Worm (Caenorhabditis elegans) whole organism, L1 larva: ENCODE results near the gene D1086.12.

Experiments used
- ama-1 ChIP-seq: fragments of 150-350 bp; optimal IDR thresholded peaks from 2 replicates; lab custom pipeline; 2014
- ceh-82 ChIP-seq, 3 experiments: fragments of 150-350 bp in 1 of 3; sonication (generic microtip) in 2 of 3; optimal IDR thresholded peaks; 2 replicates each; lab custom pipeline; 2014 to 2017; ENCODE audit warnings: missing biosample characterization in 3 of 3, missing genetic modification characterization in 3 of 3
- elt-2 ChIP-seq: sonication (generic microtip); optimal IDR thresholded peaks from 2 replicates; lab custom pipeline; 2016; ENCODE audit warnings: missing genetic modification characterization, mild to moderate bottlenecking, inconsistent platforms, missing compliant biosample characterization, missing genetic modification reagents
- lin-15B ChIP-seq: fragments of 150-350 bp; sonication (generic microtip); optimal IDR thresholded peaks from 3 replicates; lab custom pipeline; 2014; ENCODE audit warnings: missing biosample characterization, missing genetic modification characterization
- lsy-2 ChIP-seq, 2 experiments: fragments of 150-350 bp; optimal IDR thresholded peaks; 2 replicates each; lab custom pipeline; 2014; ENCODE audit warnings: missing biosample characterization in 2 of 2, missing genetic modification characterization in 2 of 2
- nhr-28 ChIP-seq: fragments of 150-350 bp; optimal IDR thresholded peaks from 2 replicates; lab custom pipeline; 2014; ENCODE audit warnings: missing biosample characterization, missing genetic modification characterization
- sptf-1 ChIP-seq: fragments of 150-350 bp; optimal IDR thresholded peaks from 2 replicates; lab custom pipeline; 2014; ENCODE audit warnings: missing biosample characterization, missing genetic modification characterization
- tbx-2 ChIP-seq: sonication (generic microtip); optimal IDR thresholded peaks from 2 replicates; lab custom pipeline; 2016; ENCODE audit warnings: missing genetic modification characterization, missing compliant biosample characterization
- unc-86 ChIP-seq: sonication (generic microtip); optimal IDR thresholded peaks from 2 replicates; lab custom pipeline; 2016; ENCODE audit warnings: missing genetic modification characterization, missing compliant biosample characterization
- unc-98 ChIP-seq: fragments of 200-800 bp; sonication (Bioruptor generic); IDR thresholded peaks from 2 replicates; pipeline ENCODE4 v1.3.6; 2022; ENCODE audit warnings: missing genetic modification characterization, missing compliant biosample characterization
- vab-15 ChIP-seq: sonication (generic microtip); optimal IDR thresholded peaks from 2 replicates; lab custom pipeline; 2017; ENCODE audit warnings: missing genotype, mild to moderate bottlenecking, missing genetic modification characterization, missing compliant biosample characterization
- ztf-4 ChIP-seq: fragments of 150-350 bp; optimal IDR thresholded peaks from 2 replicates; lab custom pipeline; 2014; ENCODE audit warnings: missing biosample characterization, missing genetic modification characterization

- no peak for TF ChIP-seq nhr-28 (tag; lab: Kevin White, UChicago)
- TF ChIP-seq elt-2 (tag; lab: Kevin White, UChicago): no peak
- TF ChIP-seq ztf-4 (tag; lab: Kevin White, UChicago): no peak
- no peak for TF ChIP-seq ama-1 (lab: Kevin White, UChicago)
- TF ChIP-seq lin-15B (tag; lab: Kevin White, UChicago): no peak
- no peak for TF ChIP-seq tbx-2 (tag; lab: Kevin White, UChicago)
- no peak for TF ChIP-seq sptf-1 (tag; lab: Kevin White, UChicago)
- TF ChIP-seq unc-98 (GFP tag; lab: Robert Waterston, UW): no peak
- TF ChIP-seq ceh-82 (tag; optimal IDR thresholded peaks at IDR 0.05; lab: Kevin White, UChicago): no peak
- TF ChIP-seq lsy-2 (tag; optimal IDR thresholded peaks at IDR 0.05; lab: Kevin White, UChicago): peak in 1 of 2 experiments; percentile 38
- TF ChIP-seq unc-86 (tag; lab: Kevin White, UChicago): no peak
- no peak for TF ChIP-seq vab-15
Observed at ce11 chrV:14093805-14094204, 7.2 kb upstream of the D1086.12 start, which contains the start of gene D1086.8.
